Worm (Caenorhabditis elegans) whole organism, midembryonic: ENCODE data around the gene acs-22.

Experiments
- T22C8.4 ChIP-seq: fragments of 200-800 bp; sonication (Bioruptor generic); IDR thresholded peaks from 2 replicates; pipeline ENCODE4 v1.3.6; 2022; ENCODE audit warnings: missing genetic modification characterization, missing compliant biosample characterization
- cog-1 ChIP-seq: sonication (generic microtip); optimal IDR thresholded peaks from 2 replicates; lab custom pipeline; 2016; ENCODE audit warnings: missing genetic modification characterization, missing compliant biosample characterization
- flt-1 ChIP-seq: fragments of 200-800 bp; sonication (Bioruptor generic); IDR thresholded peaks from 2 replicates; pipeline ENCODE4 v1.3.6; 2022; ENCODE audit warnings: missing genetic modification characterization, missing compliant biosample characterization
- med-1 ChIP-seq: sonication (generic microtip); optimal IDR thresholded peaks from 2 replicates; lab custom pipeline; 2017; ENCODE audit warnings: missing genetic modification characterization, mild to moderate bottlenecking, missing compliant biosample characterization, antibody characterized with exemption, missing genetic modification reagents; ENCODE audit not compliant: insufficient read depth
- ref-1 ChIP-seq: fragments of 200-800 bp; sonication (Bioruptor generic); conservative IDR thresholded peaks from 2 replicates; pipeline ENCODE4 v1.3.6; 2022; ENCODE audit warnings: missing genetic modification reagents, missing genetic modification characterization, missing compliant biosample characterization
- tab-1 ChIP-seq: fragments of 200-800 bp; sonication (Bioruptor generic); IDR thresholded peaks from 2 replicates; pipeline ENCODE4 v1.3.6; 2022; ENCODE audit warnings: missing genetic modification characterization, missing compliant biosample characterization
- ztf-29 ChIP-seq: fragments of 200-800 bp; sonication (Bioruptor generic); IDR thresholded peaks from 2 replicates; pipeline ENCODE4 v1.3.6; 2022; ENCODE audit warnings: missing genetic modification reagents, missing genetic modification characterization, missing compliant biosample characterization

DNA sequence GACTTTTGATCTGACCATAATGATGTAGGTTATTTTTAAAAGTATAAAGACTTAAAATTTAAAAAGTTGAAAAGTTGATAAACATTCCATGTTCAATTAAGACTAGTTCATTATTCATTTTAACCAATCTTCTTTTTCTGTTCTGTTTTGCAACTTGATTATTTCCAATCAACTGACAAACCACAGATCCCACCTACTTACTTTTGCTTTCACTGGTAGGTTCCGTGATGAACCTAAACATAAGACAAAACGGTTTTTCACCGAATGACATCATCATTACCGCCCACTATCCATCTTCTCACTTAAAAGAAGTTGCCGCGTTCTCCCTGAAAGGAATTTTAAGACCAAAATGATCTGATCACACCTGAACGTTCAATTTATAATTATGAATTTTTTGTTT is 1.3 kb upstream of the acs-22 start:
- no peak for TF ChIP-seq cog-1
- no peak for TF ChIP-seq ref-1 (GFP tag; lab: Robert Waterston, UW)
- TF ChIP-seq ztf-29, result no peak
- TF ChIP-seq flt-1 (GFP tag; lab: Robert Waterston, UW), result no peak
- no peak for TF ChIP-seq med-1 (GFP tag; lab: Kevin White, UChicago)
- TF ChIP-seq T22C8.4, result no peak
- no peak for TF ChIP-seq tab-1 (GFP tag; lab: Robert Waterston, UW)
